Fruit fly (Drosophila melanogaster): ENCODE measurements around the gene beta-Man.

beta-Man gene

DNA sequence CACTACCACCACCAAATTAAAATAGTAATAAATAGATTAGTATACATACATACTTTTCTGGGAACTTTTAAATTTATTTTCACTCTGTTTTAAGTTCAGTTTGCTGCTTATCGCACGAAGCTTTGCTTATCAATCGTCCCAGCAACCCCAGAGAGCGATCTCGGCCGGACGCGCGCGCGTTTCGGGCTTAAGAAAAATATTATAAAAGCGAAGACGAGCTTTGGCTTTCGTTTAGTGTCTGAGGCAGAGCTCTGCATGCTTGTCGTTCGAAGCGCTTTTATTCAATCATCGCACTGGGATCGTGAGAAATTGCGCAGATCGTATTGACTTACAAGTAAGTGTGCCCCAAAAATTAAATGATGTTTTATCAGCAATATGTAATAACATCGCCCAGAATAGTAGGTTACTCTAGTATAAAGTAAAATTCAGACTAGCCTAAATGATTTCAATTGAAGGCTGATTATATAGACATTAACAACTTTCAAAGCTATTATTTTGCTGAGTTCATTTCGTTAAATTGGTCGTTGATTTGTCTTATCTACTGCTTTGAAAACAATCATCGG, 38.1 kb downstream of the beta-Man start, which contains the start of gene Gel (continued):
- TF ChIP-seq CG18764 (GFP tag; optimal IDR thresholded peaks at IDR 0.05) = no peak
- no peak for TF ChIP-seq Xbp1 (GFP tag; optimal IDR thresholded peaks at IDR 0.05)
- peak; percentile 46 for TF ChIP-seq sug (tag; optimal IDR thresholded peaks at IDR 0.05)
- TF ChIP-seq chm (GFP tag; IDR thresholded peaks at IDR 0.05) = no peak
- TF ChIP-seq usp (GFP tag; optimal IDR thresholded peaks at IDR 0.05) = no peak
- TF ChIP-seq sqz (GFP tag; optimal IDR thresholded peaks at IDR 0.05) = no peak
- no peak for TF ChIP-seq CG2116 (GFP tag; optimal IDR thresholded peaks at IDR 0.05)
- 0 out of 2 replicates have a peak, but pooled peaks have one; percentile 18 for TF ChIP-seq Bgb (GFP tag; IDR thresholded peaks at IDR 0.05; ENCODE audit: partially characterized antibody)
- no peak for TF ChIP-seq Nf-YA (GFP tag; IDR thresholded peaks at IDR 0.05)
- peak; percentile 88 for TF ChIP-seq CG34376 (GFP tag; optimal IDR thresholded peaks at IDR 0.05)

dm6 chr3R:4236534-4236933, 39.5 kb downstream of the beta-Man start:
- no peak for TF ChIP-seq Dfd (GFP tag; optimal IDR thresholded peaks at IDR 0.05)
- TF ChIP-seq TFAM (GFP tag; optimal IDR thresholded peaks at IDR 0.05) = no peak
- TF ChIP-seq Med (GFP tag) = peak; percentile 49
- TF ChIP-seq CG12104 (GFP tag; optimal IDR thresholded peaks at IDR 0.05) = no peak
- no peak for TF ChIP-seq PHDP (tag; optimal IDR thresholded peaks at IDR 0.05)
- TF ChIP-seq sisA (GFP tag; IDR thresholded peaks at IDR 0.05) = no peak
- no peak for TF ChIP-seq zen (tag; optimal IDR thresholded peaks at IDR 0.05)
- no peak for TF ChIP-seq pros (GFP tag; optimal IDR thresholded peaks at IDR 0.05)
- no peak for TF ChIP-seq sens (GFP tag)
- peak; percentile 76 for TF ChIP-seq CG3163 (GFP tag; optimal IDR thresholded peaks at IDR 0.05)
- peak; percentile 8 for TF ChIP-seq CG12769 (tag; optimal IDR thresholded peaks at IDR 0.05)
- peak; percentile 12; the same call in 1 of the 2 replicates for TF ChIP-seq CG13287 (GFP tag; IDR thresholded peaks at IDR 0.05; ENCODE audit: partially characterized antibody)
- no peak for TF ChIP-seq CG4404 (GFP tag; IDR thresholded peaks at IDR 0.05)
- TF ChIP-seq Trl (optimal IDR thresholded peaks at IDR 0.05) = peak in 1 of 2 experiments; percentile 5
- TF ChIP-seq Trl (GFP tag; optimal IDR thresholded peaks at IDR 0.05) = no peak
- no peak for TF ChIP-seq jigr1 (GFP tag; IDR thresholded peaks at IDR 0.05)
- peak; percentile 10 for TF ChIP-seq Deaf1 (tag; optimal IDR thresholded peaks at IDR 0.05)
- no peak for TF ChIP-seq Sry-δ (GFP tag; optimal IDR thresholded peaks at IDR 0.05)
- TF ChIP-seq lbe (GFP tag; optimal IDR thresholded peaks at IDR 0.05) = peak; percentile 6
- TF ChIP-seq Rfx (GFP tag; IDR thresholded peaks at IDR 0.05) = 0 out of 2 replicates have a peak, but pooled peaks have one; percentile 18
- TF ChIP-seq nom (GFP tag; optimal IDR thresholded peaks at IDR 0.05) = peak; percentile 20
- TF ChIP-seq CG4820 (GFP tag; optimal IDR thresholded peaks at IDR 0.05) = no peak
- no peak for TF ChIP-seq pan (optimal IDR thresholded peaks at IDR 0.05)
- peak in 1 of 2 experiments; percentile 9 for TF ChIP-seq pan (GFP tag; optimal IDR thresholded peaks at IDR 0.05 in 1 of 2, IDR thresholded peaks at IDR 0.05 in 1 of 2)
- TF ChIP-seq gfzf (GFP tag; optimal IDR thresholded peaks at IDR 0.05) = no peak
- no peak for TF ChIP-seq HLHmδ (GFP tag; optimal IDR thresholded peaks at IDR 0.05)
- TF ChIP-seq Side (GFP tag; optimal IDR thresholded peaks at IDR 0.05) = no peak
- TF ChIP-seq CG30431 (GFP tag; optimal IDR thresholded peaks at IDR 0.05) = no peak
- no peak for TF ChIP-seq gcm (GFP tag; optimal IDR thresholded peaks at IDR 0.05)

DNA sequence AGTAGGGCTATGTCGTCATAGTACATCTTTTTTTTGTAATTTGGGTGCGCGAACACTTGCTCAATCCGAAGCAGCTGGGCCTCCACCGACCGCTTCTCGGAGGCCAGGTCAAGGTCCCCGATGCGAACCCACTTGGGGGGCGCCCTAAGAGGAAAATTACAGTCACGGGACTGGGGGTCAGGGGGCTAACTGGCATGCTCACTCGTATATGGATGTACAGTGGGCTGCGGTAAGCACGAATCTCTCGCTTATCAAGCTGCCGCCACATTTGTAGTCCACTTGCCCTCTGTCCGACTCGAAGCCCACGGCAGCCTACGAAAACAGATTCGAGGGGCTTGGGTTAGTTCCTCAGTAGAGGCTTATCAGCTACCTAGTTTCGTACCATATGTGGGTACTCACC, 44.8 kb downstream of the beta-Man start:
- no peak for TF ChIP-seq H2.0 (GFP tag; IDR thresholded peaks at IDR 0.05)
- TF ChIP-seq HHEX (GFP tag; optimal IDR thresholded peaks at IDR 0.05) = no peak
- no peak for TF ChIP-seq prd (optimal IDR thresholded peaks at IDR 0.05)
- no peak for TF ChIP-seq prd (GFP tag; IDR thresholded peaks at IDR 0.05)
- no peak for TF ChIP-seq CG13296 (GFP tag; optimal IDR thresholded peaks at IDR 0.05)
- TF ChIP-seq cwo (GFP tag; optimal IDR thresholded peaks at IDR 0.05) = peak; percentile 56
- TF ChIP-seq bsh (GFP tag; optimal IDR thresholded peaks at IDR 0.05) = no peak
- TF ChIP-seq sug (tag; optimal IDR thresholded peaks at IDR 0.05) = peak; percentile 67
- TF ChIP-seq Hr78 (GFP tag; optimal IDR thresholded peaks at IDR 0.05) = peak in 1 of 2 experiments; percentile 78
- no peak for TF ChIP-seq CG17912 (GFP tag; optimal IDR thresholded peaks at IDR 0.05)
- no peak for TF ChIP-seq knrl (GFP tag; IDR thresholded peaks at IDR 0.05; ENCODE audit: partially characterized antibody)
- TF ChIP-seq CG14441 (GFP tag; IDR thresholded peaks at IDR 0.05) = no peak
- TF ChIP-seq pfk (GFP tag; optimal IDR thresholded peaks at IDR 0.05) = no peak
